Worm (Caenorhabditis elegans): ENCODE measurements around the gene C52E4.12.
A peak's percentile ranks its signal among the peaks of the same experiment; 100 is the strongest.

C52E4.12 gene

DNA sequence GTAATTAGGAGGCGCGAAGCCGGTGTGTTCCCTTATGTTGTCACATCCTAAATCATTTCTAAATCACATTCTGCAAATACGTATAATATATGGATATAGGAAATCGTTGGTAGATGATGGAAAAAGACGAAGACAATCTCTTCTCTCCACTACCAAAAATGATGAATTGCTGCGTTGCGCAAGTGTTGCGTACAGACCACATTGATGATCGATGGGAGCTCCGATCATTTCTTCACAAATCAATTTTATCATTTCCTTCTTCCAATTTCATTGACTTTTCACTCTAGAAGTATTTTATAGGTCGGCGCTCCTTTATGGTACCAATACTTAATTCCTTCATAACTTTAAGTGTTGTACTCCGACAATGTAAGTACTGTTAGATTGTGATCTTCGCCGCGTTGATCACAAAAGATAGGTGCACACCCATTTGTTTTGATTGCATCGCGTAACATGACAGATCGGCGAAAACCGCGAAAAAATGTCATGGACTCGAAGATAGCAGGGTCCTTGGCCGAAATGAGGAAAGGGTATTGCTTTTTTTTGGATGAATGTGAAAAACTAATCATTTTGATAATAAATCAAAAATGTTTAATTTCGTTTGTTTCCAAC lies 46.3 kb upstream of the C52E4.12 start:
- TF ChIP-seq lin-39 (tag; optimal IDR thresholded peaks at IDR 0.05) (peak; percentile 31), hmg-11 (tag; optimal IDR thresholded peaks at IDR 0.05) (no peak)

DNA sequence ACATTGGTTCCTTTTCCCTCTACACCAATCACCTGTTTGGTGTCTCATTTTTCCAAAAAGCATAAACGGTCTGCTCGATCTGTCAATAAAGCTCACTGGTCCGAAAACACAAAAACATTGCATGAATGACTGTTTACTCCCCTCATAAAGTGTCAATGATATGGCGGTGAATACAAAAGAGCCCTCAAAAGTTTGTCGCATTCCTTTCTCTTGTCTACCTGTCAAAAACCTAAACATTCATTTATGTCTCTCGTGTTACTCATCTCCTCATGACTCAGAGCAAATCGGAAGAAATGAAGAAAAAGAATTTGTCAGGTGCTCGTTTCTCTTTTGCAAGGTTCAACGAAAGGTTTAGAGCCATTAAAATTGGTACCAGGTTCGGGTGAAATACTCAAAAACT lies 44.7 kb upstream of the C52E4.12 start:
- TF ChIP-seq pha-4 (tag; optimal IDR thresholded peaks at IDR 0.05) (peak; percentile 67), hmg-11 (tag; optimal IDR thresholded peaks at IDR 0.05) (no peak)

DNA sequence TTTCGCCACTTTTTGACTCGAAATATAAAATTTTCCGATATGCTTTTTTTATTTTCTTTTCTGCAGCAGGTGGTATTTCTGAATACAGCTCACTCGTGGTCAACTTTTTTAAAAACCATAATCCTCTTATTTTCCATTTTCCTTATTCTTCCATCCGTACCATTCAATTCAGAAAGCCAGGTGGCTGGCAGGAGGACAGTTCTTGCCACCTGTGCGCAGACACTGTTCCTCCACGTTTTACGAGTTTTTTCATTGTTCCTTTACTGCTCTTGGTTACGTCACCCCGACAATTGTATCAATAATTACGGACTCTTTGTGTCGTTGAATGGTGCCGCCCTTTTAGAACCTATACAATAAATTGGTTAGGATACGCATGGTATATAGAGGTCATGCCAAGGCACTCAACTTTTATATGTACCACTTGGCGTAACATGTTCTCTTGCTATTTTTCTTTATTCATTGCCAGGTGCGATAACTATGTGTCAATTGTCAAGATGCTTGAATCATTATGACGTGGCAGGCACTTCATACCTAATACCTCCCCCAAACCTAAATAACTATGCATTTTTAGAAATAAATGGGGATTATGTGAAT lies 43.0 kb upstream of the C52E4.12 start:
- TF ChIP-seq nhr-237 (tag; optimal IDR thresholded peaks at IDR 0.05) (no peak), pha-4 (tag; optimal IDR thresholded peaks at IDR 0.05) (peak; percentile 12)

DNA sequence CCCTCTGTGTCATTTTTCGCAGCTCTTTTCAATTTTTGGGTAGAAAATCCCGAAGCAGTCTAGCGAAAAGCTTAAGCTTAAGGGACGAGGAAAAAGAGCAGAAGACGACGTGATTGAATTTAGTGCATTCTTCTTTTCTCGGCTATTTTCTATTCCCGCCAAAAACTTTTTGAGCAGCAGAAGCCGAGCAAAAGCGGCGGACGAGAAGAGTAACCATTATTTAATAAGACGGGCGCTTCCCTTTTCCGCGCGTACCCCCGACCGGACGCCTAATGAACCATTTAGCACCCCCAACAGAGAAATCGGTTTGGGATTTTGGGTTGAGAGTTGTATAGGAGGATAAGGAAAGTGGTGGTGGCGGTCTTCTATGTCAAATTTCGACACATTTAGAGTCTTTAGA lies 42.3 kb upstream of the C52E4.12 start:
- peak; percentile 81 for TF ChIP-seq fkh-10 (GFP tag; optimal IDR thresholded peaks at IDR 0.05)
- TF ChIP-seq nhr-237 (tag; optimal IDR thresholded peaks at IDR 0.05) = no peak
- no peak for TF ChIP-seq nhr-12 (tag; optimal IDR thresholded peaks at IDR 0.05)
- no peak for TF ChIP-seq zag-1 (tag; optimal IDR thresholded peaks at IDR 0.05)

DNA sequence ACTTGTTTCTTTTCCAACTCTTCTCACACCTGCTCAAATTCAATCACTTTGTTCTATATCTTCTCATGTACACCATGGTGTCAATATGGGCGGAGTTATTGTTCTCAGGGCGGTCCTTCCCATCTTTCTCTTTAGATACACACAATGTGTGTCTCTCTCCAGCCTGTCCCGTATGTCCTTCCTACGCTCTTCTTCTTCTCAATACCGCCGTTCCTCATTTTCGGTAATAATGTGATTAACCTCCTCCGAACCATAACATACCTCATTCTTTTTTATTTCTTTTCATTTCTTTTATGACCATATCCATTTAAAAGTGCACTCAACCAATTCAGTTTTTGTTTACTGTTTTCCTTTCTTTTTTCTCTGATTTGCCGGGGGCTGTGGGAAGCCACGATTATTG lies 40.3 kb upstream of the C52E4.12 start:
- TF ChIP-seq nhr-76 (tag; optimal IDR thresholded peaks at IDR 0.05) (no peak), egl-5 (tag; optimal IDR thresholded peaks at IDR 0.05) (peak; percentile 10)

DNA sequence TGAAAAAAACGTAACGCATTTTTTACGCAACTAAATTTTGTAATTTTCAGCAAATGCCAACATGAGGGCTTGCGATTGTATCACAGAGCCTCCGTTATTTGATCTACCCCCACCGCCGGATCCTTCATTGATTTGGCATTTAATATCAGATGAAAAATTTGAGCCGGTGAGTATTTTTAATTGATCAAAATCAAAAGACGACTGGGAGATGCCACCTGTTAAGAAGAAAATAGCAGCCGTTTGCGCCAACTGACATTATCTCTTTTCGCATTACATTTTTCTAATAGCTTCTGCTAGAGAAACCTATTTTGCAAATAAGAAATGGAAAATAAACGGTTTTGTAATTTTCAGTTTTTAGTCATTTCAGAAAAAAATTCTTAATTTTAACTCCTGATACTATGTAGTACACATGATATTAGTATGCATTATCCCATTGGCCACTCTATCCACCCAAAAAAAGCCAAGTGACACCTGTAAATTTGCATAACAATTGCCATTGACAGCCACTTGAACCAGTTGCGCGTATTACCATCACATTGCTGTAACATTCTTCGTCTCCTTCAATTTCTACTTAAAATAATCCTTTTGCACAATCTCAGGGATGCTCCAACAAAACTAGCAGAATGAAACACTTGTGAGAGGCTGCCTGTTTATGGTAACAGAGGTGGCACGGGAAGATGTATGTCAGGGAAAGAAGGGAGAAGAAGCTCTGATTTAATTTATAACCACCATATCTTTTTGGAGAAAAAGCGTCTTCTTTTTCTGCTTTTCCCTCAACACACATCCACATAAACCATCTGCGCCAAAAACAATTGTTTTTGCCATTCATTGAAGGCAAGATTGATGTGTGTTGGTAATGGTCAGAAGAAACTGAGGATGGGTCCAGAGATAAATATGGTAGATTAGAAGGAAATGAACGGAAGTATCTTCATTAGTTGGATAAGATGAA lies 37.3 kb upstream of the C52E4.12 start, which contains the start of gene F58H1.5:
F58H1.5 (plus strand) TSS at position 51 of the 949 bp plus-strand sequence.
- peak; percentile 26 for TF ChIP-seq ceh-9 (tag; optimal IDR thresholded peaks at IDR 0.05)
- TF ChIP-seq nhr-12 (tag; optimal IDR thresholded peaks at IDR 0.05) = no peak

DNA sequence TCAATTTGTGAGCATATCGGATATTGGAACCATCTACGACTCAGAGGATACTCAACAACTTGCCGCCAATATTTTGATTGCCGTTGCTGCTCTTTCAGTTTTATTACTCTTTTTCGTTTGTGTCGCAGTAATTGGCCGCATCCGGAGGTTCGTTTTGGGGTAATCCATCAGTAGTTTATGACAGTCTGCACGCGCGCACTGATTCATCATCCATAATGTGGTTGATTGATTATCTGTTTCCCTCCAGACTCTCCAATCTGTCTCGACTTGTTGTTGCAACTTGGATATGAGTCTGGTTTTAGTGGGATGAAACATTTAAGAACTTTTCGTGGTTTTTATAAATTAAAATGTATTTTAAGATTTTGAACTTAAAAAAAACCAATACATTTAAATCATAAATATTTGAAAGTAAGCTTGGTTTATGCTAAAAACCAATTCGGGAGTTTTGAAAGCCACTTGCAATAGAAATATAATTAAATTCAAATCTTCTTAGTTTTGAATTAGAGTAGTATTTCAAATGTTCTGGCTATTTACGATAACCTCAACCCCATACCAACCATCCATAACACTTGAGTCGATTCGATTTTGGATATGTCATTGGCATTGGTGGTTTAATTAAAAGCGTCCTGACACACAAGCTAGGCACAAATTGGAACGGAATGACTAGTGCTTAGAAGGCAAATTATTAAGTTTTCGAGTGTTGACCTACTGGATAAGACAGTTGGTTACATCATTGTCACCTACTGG lies 35.7 kb upstream of the C52E4.12 start:
- TF ChIP-seq pha-4 (tag; optimal IDR thresholded peaks at IDR 0.05) = no peak
- TF ChIP-seq lin-39 (tag; optimal IDR thresholded peaks at IDR 0.05) = peak; percentile 38

DNA sequence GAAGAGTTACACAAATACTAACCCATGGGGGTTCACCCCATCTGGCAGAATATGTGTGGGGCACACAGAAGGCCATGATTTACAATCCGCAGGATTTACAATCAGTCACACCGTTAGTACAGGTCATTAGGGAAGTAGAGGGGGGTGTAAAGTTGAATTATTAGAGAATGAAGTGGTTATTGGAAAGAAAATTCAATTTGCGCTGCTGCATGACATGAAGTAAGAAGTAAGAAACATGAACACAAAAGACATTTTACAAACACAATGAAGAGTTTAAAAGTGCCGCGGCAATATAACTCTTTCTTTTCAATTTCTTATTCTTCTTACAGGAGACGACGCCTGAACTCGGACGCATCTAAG lies 35.2 kb upstream of the C52E4.12 start:
- TF ChIP-seq fkh-10 (GFP tag; optimal IDR thresholded peaks at IDR 0.05) (peak; percentile 28), R02D3.7 (tag; optimal IDR thresholded peaks at IDR 0.05) (no peak)

DNA sequence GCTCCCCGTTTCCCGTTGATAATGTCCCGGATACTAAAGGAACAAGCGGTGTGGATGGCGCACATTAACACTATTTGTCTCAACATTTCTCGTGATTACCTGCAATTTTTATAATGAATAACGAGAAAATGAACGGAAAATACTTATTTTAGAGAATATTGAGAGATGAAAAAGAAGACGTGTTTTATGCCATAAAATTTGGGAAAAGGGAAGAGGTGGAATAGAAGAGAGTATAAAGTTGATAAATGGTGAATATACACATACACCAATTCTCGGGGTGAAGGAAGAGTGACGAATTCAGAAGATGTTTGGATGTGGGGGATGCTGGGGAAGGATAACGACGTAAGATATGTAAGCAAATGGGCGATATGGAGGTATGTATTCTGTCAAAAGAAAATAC lies 31.2 kb upstream of the C52E4.12 start, which contains the start of gene F58H1.7:
F58H1.7 (minus strand) TSS at position 101 of the 400 bp plus-strand sequence.
- no peak for TF ChIP-seq ceh-9 (tag; optimal IDR thresholded peaks at IDR 0.05)
- TF ChIP-seq nhr-12 (tag; optimal IDR thresholded peaks at IDR 0.05) = no peak
- no peak for TF ChIP-seq ceh-82 (tag; optimal IDR thresholded peaks at IDR 0.05)
- no peak for TF ChIP-seq ama-1 (optimal IDR thresholded peaks at IDR 0.05)
- no peak for TF ChIP-seq fkh-2 (tag; optimal IDR thresholded peaks at IDR 0.05)
- no peak for TF ChIP-seq unc-39 (tag; optimal IDR thresholded peaks at IDR 0.05)
- TF ChIP-seq egl-5 (tag; optimal IDR thresholded peaks at IDR 0.05) = no peak
- TF ChIP-seq skn-1 (tag; optimal IDR thresholded peaks at IDR 0.05) = no peak
- no peak for TF ChIP-seq elt-1 (tag; optimal IDR thresholded peaks at IDR 0.05)
- TF ChIP-seq nfya-1 (tag; optimal IDR thresholded peaks at IDR 0.05; ENCODE audit: insufficient read depth) = no peak
- no peak for TF ChIP-seq elt-3 (tag; optimal IDR thresholded peaks at IDR 0.05)
- TF ChIP-seq lin-39 (tag; optimal IDR thresholded peaks at IDR 0.05) = no peak
- no peak for TF ChIP-seq aly-2 (tag; optimal IDR thresholded peaks at IDR 0.05)
- no peak for TF ChIP-seq tbx-2 (tag; optimal IDR thresholded peaks at IDR 0.05)
- no peak for TF ChIP-seq nhr-76 (tag; optimal IDR thresholded peaks at IDR 0.05)
- no peak for TF ChIP-seq lin-15B (tag; optimal IDR thresholded peaks at IDR 0.05)
